Worm (Caenorhabditis elegans) whole organism, L3 larva: ENCODE results near the gene M163.9.

ENCODE experiments used
- R02D3.7 ChIP-seq: fragments of 150-350 bp; optimal IDR thresholded peaks from 2 replicates; lab custom pipeline; 2014; ENCODE audit warnings: missing biosample characterization, missing genetic modification characterization
- aly-2 ChIP-seq: fragments of 150-350 bp; optimal IDR thresholded peaks from 2 replicates; lab custom pipeline; 2014; ENCODE audit warnings: missing biosample characterization, missing genetic modification characterization
- egl-5 ChIP-seq: fragments of 150-350 bp; optimal IDR thresholded peaks from 2 replicates; lab custom pipeline; 2017; ENCODE audit warnings: missing biosample characterization, missing genetic modification reagents, missing genetic modification characterization, inconsistent platforms
- fos-1 ChIP-seq: fragments of 150-350 bp; optimal IDR thresholded peaks from 2 replicates; lab custom pipeline; 2014; ENCODE audit warnings: missing biosample characterization, missing genetic modification characterization
- mdl-1 ChIP-seq: fragments of 150-350 bp; optimal IDR thresholded peaks from 2 replicates; lab custom pipeline; 2014; ENCODE audit warnings: missing biosample characterization, missing genetic modification characterization
- mml-1 ChIP-seq: fragments of 150-350 bp; sonication (generic microtip); optimal IDR thresholded peaks from 3 replicates; lab custom pipeline; 2014; ENCODE audit warnings: missing biosample characterization, missing genetic modification characterization
- nfya-1 ChIP-seq: sonication (generic microtip); optimal IDR thresholded peaks from 2 replicates; lab custom pipeline; 2017; ENCODE audit warnings: missing genetic modification characterization, mild to moderate bottlenecking, missing compliant biosample characterization, antibody characterized with exemption, moderate library complexity; ENCODE audit not compliant: insufficient read depth
- nhr-12 ChIP-seq: fragments of 150-350 bp; optimal IDR thresholded peaks from 2 replicates; lab custom pipeline; 2014; ENCODE audit warnings: missing biosample characterization, missing genetic modification characterization
- nhr-23 ChIP-seq: fragments of 150-350 bp; optimal IDR thresholded peaks from 2 replicates; lab custom pipeline; 2014; ENCODE audit warnings: missing biosample characterization, missing genetic modification reagents, missing genetic modification characterization
- nhr-237 ChIP-seq: fragments of 150-350 bp; optimal IDR thresholded peaks from 2 replicates; lab custom pipeline; 2014; ENCODE audit warnings: missing biosample characterization, missing genetic modification characterization
- pqm-1 ChIP-seq: fragments of 150-350 bp; optimal IDR thresholded peaks from 2 replicates; lab custom pipeline; 2017; ENCODE audit warnings: missing biosample characterization, missing genetic modification characterization, inconsistent platforms
- skn-1 ChIP-seq: fragments of 150-350 bp; optimal IDR thresholded peaks from 2 replicates; lab custom pipeline; 2014; ENCODE audit warnings: missing biosample characterization, missing genetic modification characterization
- unc-39 ChIP-seq: sonication (generic microtip); optimal IDR thresholded peaks from 4 replicates; lab custom pipeline; 2017; ENCODE audit warnings: missing biosample characterization, missing genetic modification characterization
- ztf-11 ChIP-seq: fragments of 150-350 bp; optimal IDR thresholded peaks from 2 replicates; lab custom pipeline; 2014; ENCODE audit warnings: missing biosample characterization, missing genetic modification characterization

- no peak for TF ChIP-seq nfya-1
- TF ChIP-seq aly-2 (tag; lab: Kevin White, UChicago) = no peak
- TF ChIP-seq mdl-1 (tag; lab: Kevin White, UChicago) = no peak
- TF ChIP-seq ztf-11 = no peak
- no peak for TF ChIP-seq skn-1 (tag; lab: Kevin White, UChicago)
- TF ChIP-seq nhr-23 (tag; lab: Kevin White, UChicago) = no peak
- no peak for TF ChIP-seq mml-1 (tag; lab: Kevin White, UChicago)
- TF ChIP-seq egl-5 = no peak
- no peak for TF ChIP-seq nhr-12 (tag; lab: Kevin White, UChicago)
- no peak for TF ChIP-seq R02D3.7 (tag; lab: Kevin White, UChicago)
- no peak for TF ChIP-seq nhr-237
- TF ChIP-seq fos-1 (tag; lab: Kevin White, UChicago) = no peak
- no peak for TF ChIP-seq pqm-1 (tag; lab: Kevin White, UChicago)
- no peak for TF ChIP-seq unc-39
Measured at ce11 chrX:14499830-14500409, 30.5 kb downstream of the M163.9 start.
